Fruit fly (Drosophila melanogaster) whole organism, embryonic: ENCODE results near the gene Ykt6.

Experiments used
- Antp ChIP-seq: fragments of 200-800 bp; sonication (Bioruptor generic); optimal IDR thresholded peaks from 3 replicates; lab custom pipeline; 2016; ENCODE audit warnings: missing biosample characterization, missing genetic modification characterization
- B-H2 ChIP-seq: fragments of 200-800 bp; sonication (Bioruptor generic); optimal IDR thresholded peaks from 2 replicates; lab custom pipeline; 2018; ENCODE audit warnings: missing biosample characterization, mild to moderate bottlenecking, missing genetic modification characterization
- Bgb ChIP-seq: fragments of 200-800 bp; sonication (Bioruptor generic); IDR thresholded peaks from 2 replicates; pipeline ENCODE4 v1.3.6; 2022; ENCODE audit warnings: missing biosample characterization, missing genetic modification characterization; ENCODE audit not compliant: partially characterized antibody
- CG10321 ChIP-seq: fragments of 200-800 bp; sonication (Bioruptor generic); IDR thresholded peaks from 2 replicates; pipeline ENCODE4 v1.3.6; 2022; ENCODE audit warnings: missing biosample characterization, missing genetic modification characterization
- CG12219 ChIP-seq: fragments of 200-800 bp; sonication (Bioruptor generic); optimal IDR thresholded peaks from 3 replicates; lab custom pipeline; 2018; ENCODE audit warnings: missing biosample characterization, mild to moderate bottlenecking, missing genetic modification characterization
- CG1233 ChIP-seq: fragments of 200-800 bp; sonication (Bioruptor generic); optimal IDR thresholded peaks from 4 replicates; lab custom pipeline; 2018; ENCODE audit warnings: missing biosample characterization, mild to moderate bottlenecking, missing genetic modification characterization
- CG14050 ChIP-seq: fragments of 200-800 bp; sonication (Bioruptor generic); IDR thresholded peaks from 3 replicates; pipeline ENCODE4 v1.3.6; 2022; ENCODE audit warnings: missing biosample characterization, missing genetic modification characterization
- CG14441 ChIP-seq: fragments of 200-800 bp; sonication (Bioruptor generic); IDR thresholded peaks from 2 replicates; pipeline ENCODE4 v1.3.6; 2022; ENCODE audit warnings: missing biosample characterization, missing genetic modification characterization
- CG14710 ChIP-seq: fragments of 200-800 bp; sonication (Bioruptor generic); optimal IDR thresholded peaks from 3 replicates; lab custom pipeline; 2019; ENCODE audit warnings: missing biosample characterization, mild to moderate bottlenecking, missing genetic modification characterization, moderate library complexity
- CG15479 ChIP-seq: fragments of 200-800 bp; sonication (Bioruptor generic); optimal IDR thresholded peaks from 3 replicates; lab custom pipeline; 2019; ENCODE audit warnings: missing biosample characterization, mild to moderate bottlenecking, missing genetic modification characterization, moderate library complexity
- CG1602 ChIP-seq: fragments of 200-800 bp; sonication (Bioruptor generic); optimal IDR thresholded peaks from 3 replicates; lab custom pipeline; 2016; ENCODE audit warnings: missing biosample characterization, missing genetic modification characterization
- CG17361 ChIP-seq: fragments of 200-800 bp; sonication (Bioruptor generic); IDR thresholded peaks from 3 replicates; pipeline ENCODE4 v1.3.6; 2022; ENCODE audit warnings: missing biosample characterization, missing genetic modification characterization
- CG18262 ChIP-seq: fragments of 200-800 bp; optimal IDR thresholded peaks from 3 replicates; lab custom pipeline; 2019; ENCODE audit warnings: missing biosample characterization, mild to moderate bottlenecking, missing genetic modification characterization, moderate library complexity
- CG1832 ChIP-seq: fragments of 200-800 bp; sonication (Bioruptor generic); optimal IDR thresholded peaks from 2 replicates; lab custom pipeline; 2017; ENCODE audit warnings: missing biosample characterization, mild to moderate bottlenecking, missing genetic modification characterization, inconsistent platforms
- CG2116 ChIP-seq: fragments of 200-800 bp; sonication (Bioruptor generic); optimal IDR thresholded peaks from 3 replicates; lab custom pipeline; 2018; ENCODE audit warnings: missing biosample characterization, mild to moderate bottlenecking, missing genetic modification characterization
- CG2120 ChIP-seq: fragments of 200-800 bp; sonication (Bioruptor generic); optimal IDR thresholded peaks from 3 replicates; lab custom pipeline; 2016; ENCODE audit warnings: missing biosample characterization, missing genetic modification characterization
- CG4617 ChIP-seq: fragments of 200-800 bp; sonication (Bioruptor generic); optimal IDR thresholded peaks from 3 replicates; lab custom pipeline; 2016; ENCODE audit warnings: missing biosample characterization, missing genetic modification characterization, borderline replicate concordance
- CG4707 ChIP-seq: fragments of 200-800 bp; sonication (Bioruptor generic); optimal IDR thresholded peaks from 2 replicates; lab custom pipeline; 2018; ENCODE audit warnings: missing biosample characterization, mild to moderate bottlenecking, missing genetic modification characterization, moderate library complexity
- CG6254 ChIP-seq: fragments of 200-800 bp; sonication (Bioruptor generic); optimal IDR thresholded peaks from 3 replicates; lab custom pipeline; 2017; ENCODE audit warnings: mild to moderate bottlenecking, missing biosample characterization, missing genetic modification reagents, missing genetic modification characterization
- CG6854 ChIP-seq: fragments of 200-800 bp; sonication (Bioruptor generic); optimal IDR thresholded peaks from 3 replicates; lab custom pipeline; 2017; ENCODE audit warnings: missing biosample characterization, mild to moderate bottlenecking, missing genetic modification characterization
- CG7839 ChIP-seq: fragments of 200-800 bp; sonication (Bioruptor generic); optimal IDR thresholded peaks from 3 replicates; lab custom pipeline; 2018; ENCODE audit warnings: missing biosample characterization, mild to moderate bottlenecking, missing genetic modification characterization, moderate library complexity
- CG7928 ChIP-seq: fragments of 200-800 bp; sonication (Bioruptor generic); optimal IDR thresholded peaks from 2 replicates; lab custom pipeline; 2017; ENCODE audit warnings: missing biosample characterization, mild to moderate bottlenecking, missing genetic modification characterization
- CG7987 ChIP-seq: fragments of 200-800 bp; sonication (Bioruptor generic); optimal IDR thresholded peaks from 2 replicates; lab custom pipeline; 2018; ENCODE audit warnings: missing biosample characterization, mild to moderate bottlenecking, missing genetic modification characterization, moderate library complexity
- CG8089 ChIP-seq: fragments of 200-800 bp; sonication (Bioruptor generic); optimal IDR thresholded peaks from 3 replicates; lab custom pipeline; 2016; ENCODE audit warnings: missing biosample characterization, missing genetic modification characterization
- CG8388 ChIP-seq: fragments of 200-800 bp; sonication (Bioruptor generic); optimal IDR thresholded peaks from 2 replicates; lab custom pipeline; 2019; ENCODE audit warnings: missing biosample characterization, mild to moderate bottlenecking, missing genetic modification characterization, moderate library complexity
- CG8478 ChIP-seq: fragments of >200 bp; optimal IDR thresholded peaks from 2 replicates; lab custom pipeline; 2018
- D19B ChIP-seq: fragments of 200-800 bp; sonication (Bioruptor generic); optimal IDR thresholded peaks from 2 replicates; lab custom pipeline; 2017; ENCODE audit warnings: missing biosample characterization, mild to moderate bottlenecking, missing genetic modification characterization
- HLH3B ChIP-seq: fragments of 200-800 bp; sonication (Bioruptor generic); IDR thresholded peaks from 2 replicates; pipeline ENCODE4 v1.3.6; 2022; ENCODE audit warnings: missing biosample characterization, missing genetic modification characterization
- HLH4C ChIP-seq: fragments of 200-800 bp; sonication (Bioruptor generic); IDR thresholded peaks from 3 replicates; pipeline ENCODE4 v1.3.6; 2022; ENCODE audit warnings: missing biosample characterization, missing genetic modification characterization; ENCODE audit not compliant: partially characterized antibody
- HmgD ChIP-seq: fragments of 200-800 bp; sonication (Bioruptor generic); optimal IDR thresholded peaks from 3 replicates; lab custom pipeline; 2016; ENCODE audit warnings: missing biosample characterization, missing genetic modification characterization
- Hr3 ChIP-seq: fragments of 200-800 bp; sonication (Bioruptor generic); optimal IDR thresholded peaks from 3 replicates; lab custom pipeline; 2016; ENCODE audit warnings: missing biosample characterization, missing genetic modification characterization
- NC2α ChIP-seq: fragments of 200-800 bp; sonication (Bioruptor generic); optimal IDR thresholded peaks from 2 replicates; lab custom pipeline; 2016; ENCODE audit warnings: missing biosample characterization, missing genetic modification characterization
- PHDP ChIP-seq: fragments of 200-800 bp; sonication (Bioruptor generic); optimal IDR thresholded peaks from 3 replicates; lab custom pipeline; 2018; ENCODE audit warnings: missing biosample characterization, mild to moderate bottlenecking, missing genetic modification characterization, moderate library complexity
- Six4 ChIP-seq: fragments of 200-800 bp; sonication (Bioruptor generic); optimal IDR thresholded peaks from 2 replicates; lab custom pipeline; 2016; ENCODE audit warnings: missing biosample characterization, missing genetic modification characterization
- Sox102F ChIP-seq: fragments of 200-800 bp; sonication (Bioruptor generic); optimal IDR thresholded peaks from 2 replicates; lab custom pipeline; 2018; ENCODE audit warnings: missing biosample characterization, mild to moderate bottlenecking, missing genetic modification characterization, moderate library complexity
- aop ChIP-seq: fragments of 200-800 bp; sonication (Bioruptor generic); IDR thresholded peaks from 2 replicates; pipeline ENCODE4 v1.3.6; 2022; ENCODE audit warnings: missing biosample characterization, missing genetic modification characterization
- az2 ChIP-seq: fragments of 200-800 bp; sonication (Bioruptor generic); optimal IDR thresholded peaks from 3 replicates; lab custom pipeline; 2016; ENCODE audit warnings: missing biosample characterization, missing genetic modification characterization
- chn ChIP-seq: fragments of 200-800 bp; sonication (Bioruptor generic); optimal IDR thresholded peaks from 2 replicates; lab custom pipeline; 2016; ENCODE audit warnings: missing biosample characterization, missing genetic modification characterization
- crc ChIP-seq: fragments of 200-800 bp; sonication (Bioruptor generic); optimal IDR thresholded peaks from 2 replicates; lab custom pipeline; 2016; ENCODE audit warnings: missing biosample characterization, missing genetic modification characterization
- danr ChIP-seq: fragments of 200-800 bp; sonication (Bioruptor generic); IDR thresholded peaks from 2 replicates; pipeline ENCODE4 v1.3.6; 2022; ENCODE audit warnings: missing biosample characterization, missing genetic modification characterization
- dmrt99B ChIP-seq: fragments of 200-800 bp; sonication (Bioruptor generic); optimal IDR thresholded peaks from 2 replicates; lab custom pipeline; 2018; ENCODE audit warnings: missing biosample characterization, mild to moderate bottlenecking, missing genetic modification characterization, moderate library complexity
- dysf ChIP-seq: fragments of 200-800 bp; sonication (Bioruptor generic); IDR thresholded peaks from 3 replicates; pipeline ENCODE4 v1.3.6; 2022; ENCODE audit warnings: missing biosample characterization, missing genetic modification characterization
- ewg ChIP-seq: fragments of 200-800 bp; sonication (Bioruptor generic); optimal IDR thresholded peaks from 3 replicates; lab custom pipeline; 2017; ENCODE audit warnings: mild to moderate bottlenecking, missing biosample characterization, missing genetic modification reagents, missing genetic modification characterization
- exex ChIP-seq: fragments of 200-800 bp; sonication (Bioruptor generic); optimal IDR thresholded peaks from 4 replicates; lab custom pipeline; 2018; ENCODE audit warnings: missing biosample characterization, mild to moderate bottlenecking, missing genetic modification characterization, moderate library complexity
- insv ChIP-seq, 2 experiments: fragments of 200-800 bp; sonication (Bioruptor generic); optimal IDR thresholded peaks; 3 replicates each; lab custom pipeline; 2016 to 2018; ENCODE audit warnings: missing biosample characterization in 2 of 2, missing genetic modification characterization in 2 of 2
- inv ChIP-seq: fragments of 200-800 bp; sonication (Bioruptor generic); IDR thresholded peaks from 2 replicates; pipeline ENCODE4 v1.3.6; 2022; ENCODE audit warnings: missing biosample characterization, missing genetic modification characterization; ENCODE audit not compliant: partially characterized antibody
- pb ChIP-seq: fragments of 200-800 bp; sonication (Bioruptor generic); optimal IDR thresholded peaks from 3 replicates; lab custom pipeline; 2016; ENCODE audit warnings: missing biosample characterization, missing genetic modification characterization
- ro ChIP-seq: fragments of 200-800 bp; sonication (Bioruptor generic); IDR thresholded peaks from 2 replicates; pipeline ENCODE4 v1.3.6; 2022; ENCODE audit warnings: missing biosample characterization, missing genetic modification characterization
- sisA ChIP-seq: fragments of 200-800 bp; sonication (Bioruptor generic); IDR thresholded peaks from 2 replicates; pipeline ENCODE4 v1.3.6; 2022; ENCODE audit warnings: missing biosample characterization, missing genetic modification characterization
- slbo ChIP-seq: fragments of 200-800 bp; sonication (Bioruptor generic); IDR thresholded peaks from 2 replicates; pipeline ENCODE4 v1.3.6; 2022; ENCODE audit warnings: missing biosample characterization, missing genetic modification characterization

The Ykt6 gene

dm6 chrX:7893411-7894122 lies 26.6 kb upstream of the Ykt6 start, which contains the start of the genes CG45089, ND-MNLL and p115 (continued):
- TF ChIP-seq aop (GFP tag; lab: Robert Waterston, UW) (no peak), CG1602 (peak; percentile 33), dmrt99B (peak; percentile 36), CG7928 (GFP tag; lab: Kevin White, UChicago) (peak; percentile 82), HLH3B (GFP tag; lab: Robert Waterston, UW) (peak; percentile 30; the same call in 1 of the 2 replicates), exex (tag; lab: Kevin White, UChicago) (peak; percentile 32), dysf (GFP tag; lab: Robert Waterston, UW) (peak; percentile 50; the same call in 1 of the 3 replicates), CG2116 (peak; percentile 82), CG8388 (peak; percentile 52), crc (GFP tag; lab: Kevin White, UChicago) (no peak), CG6854 (GFP tag; lab: Kevin White, UChicago) (no peak), Sox102F (GFP tag; lab: Kevin White, UChicago) (peak; percentile 55), az2 (peak; percentile 55), CG14710 (tag; lab: Kevin White, UChicago) (peak; percentile 77), ro (GFP tag; lab: Robert Waterston, UW) (no peak), sisA (GFP tag; lab: Robert Waterston, UW) (peak; percentile 51), CG4617 (GFP tag; lab: Kevin White, UChicago) (peak; percentile 56), CG15479 (GFP tag; lab: Kevin White, UChicago) (no peak), D19B (GFP tag; lab: Kevin White, UChicago) (no peak), Bgb (GFP tag; lab: Robert Waterston, UW) (peak; percentile 42), CG1832 (GFP tag; lab: Kevin White, UChicago) (no peak), slbo (peak; percentile 73), CG10321 (GFP tag; lab: Robert Waterston, UW) (no peak), CG7987 (GFP tag; lab: Kevin White, UChicago) (no peak), CG6254 (GFP tag; lab: Kevin White, UChicago) (peak; percentile 1), Six4 (GFP tag; lab: Kevin White, UChicago) (peak; percentile 38), danr (GFP tag; lab: Robert Waterston, UW) (no peak), CG8478 (lab: Kevin White, UChicago) (no peak), HLH4C (GFP tag; lab: Robert Waterston, UW) (peak; percentile 45), CG18262 (peak; percentile 62), CG1233 (GFP tag; lab: Kevin White, UChicago) (no peak), CG14441 (GFP tag; lab: Robert Waterston, UW) (peak; percentile 15; the same call in 1 of the 2 replicates), CG8089 (GFP tag; lab: Kevin White, UChicago) (no peak), CG17361 (peak; percentile 61), insv (GFP tag; optimal IDR thresholded peaks at IDR 0.05; lab: Kevin White, UChicago) (peak in 1 of 2 experiments; percentile 56), CG4707 (GFP tag; lab: Kevin White, UChicago) (no peak), inv (peak; percentile 61), Hr3 (GFP tag; lab: Kevin White, UChicago) (peak; percentile 69), B-H2 (GFP tag; lab: Kevin White, UChicago) (peak; percentile 74), ewg (GFP tag; lab: Kevin White, UChicago) (peak; percentile 3), Antp (GFP tag; lab: Kevin White, UChicago) (peak; percentile 30), CG12219 (GFP tag; lab: Kevin White, UChicago) (no peak), NC2α (GFP tag; lab: Kevin White, UChicago) (no peak), chn (GFP tag; lab: Kevin White, UChicago) (peak; percentile 28), CG14050 (GFP tag; lab: Robert Waterston, UW) (no peak), CG7839 (tag; lab: Kevin White, UChicago) (peak; percentile 57), pb (GFP tag; lab: Kevin White, UChicago) (no peak), PHDP (tag; lab: Kevin White, UChicago) (peak; percentile 52), CG2120 (GFP tag; lab: Kevin White, UChicago) (peak; percentile 71), HmgD (GFP tag; lab: Kevin White, UChicago) (no peak)
